Worm (Caenorhabditis elegans) whole organism, late embryonic: ENCODE measurements around the gene ceh-49.

Experiments
- hlh-30 ChIP-seq: sonication (generic microtip); optimal IDR thresholded peaks from 2 replicates; lab custom pipeline; 2017; ENCODE audit warnings: antibody characterized with exemption, missing genetic modification characterization, missing compliant biosample characterization; ENCODE audit not compliant: insufficient read depth
- hlh-8 ChIP-seq: sonication (generic microtip); optimal IDR thresholded peaks from 2 replicates; lab custom pipeline; 2016; ENCODE audit warnings: missing genotype, missing genetic modification characterization, missing compliant biosample characterization
- unc-55 ChIP-seq: sonication (generic microtip); optimal IDR thresholded peaks from 2 replicates; lab custom pipeline; 2017; ENCODE audit warnings: missing biosample characterization, missing genetic modification reagents, missing genetic modification characterization

ce11 chrV:6110533-6110932 lies 9.5 kb downstream of the ceh-49 start, which contains the start of gene F17A9.4:
- TF ChIP-seq hlh-8 (tag; lab: Kevin White, UChicago) (no peak), hlh-30 (no peak), unc-55 (no peak)
